Worm (Caenorhabditis elegans): ENCODE results near the gene srh-201.

The srh-201 gene

DNA sequence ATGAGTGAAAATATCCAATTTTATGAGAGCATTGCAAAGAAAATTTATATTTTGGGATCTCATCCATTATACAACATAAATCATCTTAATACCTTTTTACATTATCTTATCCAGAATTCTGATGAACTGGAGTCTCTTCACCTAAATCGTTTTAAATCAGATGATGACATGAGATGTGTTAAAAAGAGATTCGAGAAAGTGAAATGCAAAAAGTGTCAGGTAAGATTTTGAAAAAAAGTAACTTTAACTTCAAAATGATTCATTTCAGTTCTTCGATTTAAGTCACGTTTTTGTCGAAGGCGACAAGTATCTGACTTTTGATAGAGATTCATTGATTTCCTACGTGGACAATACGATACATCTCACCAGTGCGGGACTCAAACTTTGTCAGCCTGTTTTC, 5.2 kb upstream of the srh-201 start:
- TF ChIP-seq tbx-8 (GFP tag; optimal IDR thresholded peaks at IDR 0.05) (no peak), drap-1 (GFP tag; optimal IDR thresholded peaks at IDR 0.05) (no peak), flh-1 (GFP tag; optimal IDR thresholded peaks at IDR 0.05) (no peak), sem-2 (GFP tag; optimal IDR thresholded peaks at IDR 0.05) (no peak), ztf-11 (tag; optimal IDR thresholded peaks at IDR 0.05) (no peak), unc-120 (tag; optimal IDR thresholded peaks at IDR 0.05; ENCODE audit: poor library complexity, severe bottlenecking) (no peak), sptf-1 (tag; optimal IDR thresholded peaks at IDR 0.05) (no peak), lin-32 (GFP tag; optimal IDR thresholded peaks at IDR 0.05) (no peak)

DNA sequence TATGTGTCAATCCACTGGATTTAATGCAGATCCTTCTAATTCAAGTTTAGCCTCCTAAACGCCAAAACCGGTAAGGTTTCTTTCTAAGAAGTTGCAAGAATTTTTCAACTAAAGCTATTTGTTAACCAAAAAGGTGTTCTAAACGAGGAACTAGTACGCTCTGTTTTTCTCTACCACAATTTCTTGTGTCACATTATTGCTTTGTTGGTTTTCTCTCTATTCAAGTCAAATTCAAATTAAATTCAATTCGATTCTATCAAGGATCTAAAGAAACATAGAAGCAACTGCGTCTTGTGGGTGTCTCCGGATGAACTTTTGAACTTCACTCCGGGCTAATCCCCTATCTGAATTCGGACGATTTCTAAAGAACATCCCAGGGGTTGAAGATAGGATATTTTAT, 2.8 kb upstream of the srh-201 start, which contains the start of gene oac-40:
TSS of gene oac-40 (plus strand) at position 301 of the 400 bp plus-strand sequence.
- TF ChIP-seq unc-62 (GFP tag; optimal IDR thresholded peaks at IDR 0.05): no peak

- TF ChIP-seq ces-1 (GFP tag; optimal IDR thresholded peaks at IDR 0.05): no peak
- TF ChIP-seq mab-5 (tag; optimal IDR thresholded peaks at IDR 0.05): no peak
- TF ChIP-seq nhr-12 (tag; optimal IDR thresholded peaks at IDR 0.05): no peak
- no peak for TF ChIP-seq sptf-1 (tag; optimal IDR thresholded peaks at IDR 0.05)
- TF ChIP-seq blmp-1 (tag; optimal IDR thresholded peaks at IDR 0.05): no peak
- no peak for TF ChIP-seq mls-2 (tag; optimal IDR thresholded peaks at IDR 0.05)
- TF ChIP-seq hlh-1 (tag; optimal IDR thresholded peaks at IDR 0.05): no peak
- no peak for TF ChIP-seq flh-1 (GFP tag; optimal IDR thresholded peaks at IDR 0.05)
- TF ChIP-seq M03D4.4 (tag; optimal IDR thresholded peaks at IDR 0.05): no peak
- no peak for TF ChIP-seq ceh-83 (GFP tag; optimal IDR thresholded peaks at IDR 0.05)
- no peak for TF ChIP-seq drap-1 (GFP tag; optimal IDR thresholded peaks at IDR 0.05)
- TF ChIP-seq lin-32 (GFP tag; optimal IDR thresholded peaks at IDR 0.05): no peak
- no peak for TF ChIP-seq nhr-76 (tag; optimal IDR thresholded peaks at IDR 0.05)
- TF ChIP-seq unc-62 (GFP tag; optimal IDR thresholded peaks at IDR 0.05): no peak
- no peak for TF ChIP-seq tbx-8 (GFP tag; optimal IDR thresholded peaks at IDR 0.05)
- no peak for TF ChIP-seq nhr-28 (tag; optimal IDR thresholded peaks at IDR 0.05)
- TF ChIP-seq sem-2 (GFP tag; optimal IDR thresholded peaks at IDR 0.05): no peak
- TF ChIP-seq bed-3 (GFP tag; optimal IDR thresholded peaks at IDR 0.05): no peak
- no peak for TF ChIP-seq ceh-39 (tag; optimal IDR thresholded peaks at IDR 0.05)
These were observed 1.9 kb upstream of the srh-201 start, which contains the start of gene srt-18 for ce11 chrV:9015540-9015939. TSS of gene srt-18 (minus strand) at chrV:9015640.

DNA sequence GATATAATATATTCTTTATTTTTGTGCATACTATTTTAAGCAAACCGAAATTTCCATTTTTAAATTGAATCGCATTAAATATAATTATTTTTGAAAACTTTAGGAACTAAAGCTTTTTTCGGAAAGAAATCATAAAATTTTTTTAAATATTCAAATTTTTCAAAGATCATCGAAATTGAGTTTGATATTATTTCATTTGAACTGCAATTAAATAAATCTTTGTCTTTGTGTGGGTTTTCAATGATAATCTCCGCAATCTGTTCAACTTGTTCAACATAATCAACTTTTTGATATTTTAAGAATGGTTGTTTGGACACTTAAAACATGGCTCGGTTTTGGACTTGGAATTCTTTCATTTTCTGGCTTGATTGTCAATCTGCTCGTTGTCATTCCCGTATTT, 4.5 kb downstream of the srh-201 start, which contains the start of gene srx-2:
TSS of gene srx-2 (plus strand) at position 301 of the 400 bp plus-strand sequence.
- TF ChIP-seq bed-3 (GFP tag; optimal IDR thresholded peaks at IDR 0.05) (no peak), nhr-12 (tag; optimal IDR thresholded peaks at IDR 0.05) (no peak)

DNA sequence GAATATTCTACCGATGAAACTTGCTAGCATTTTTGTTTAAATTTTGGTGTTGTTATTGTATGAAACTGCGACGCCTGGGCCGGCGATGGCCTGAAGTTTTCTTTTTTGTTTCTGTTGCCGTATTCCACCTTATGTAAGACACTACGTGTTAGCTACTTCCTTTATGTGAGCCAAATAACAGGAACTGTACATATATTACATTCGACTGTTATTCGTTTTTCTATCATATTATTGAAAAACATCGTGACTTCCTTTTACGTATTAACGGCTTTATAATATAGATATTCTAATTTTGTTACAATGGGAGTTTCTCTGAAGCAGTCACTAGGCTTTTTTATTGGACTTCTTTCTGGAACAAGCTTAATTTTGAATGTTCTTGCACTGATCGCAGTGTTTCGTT, 8.4 kb downstream of the srh-201 start, which contains the start of gene srx-3:
TSS of gene srx-3 (plus strand) at position 301 of the 400 bp plus-strand sequence.
- no peak for TF ChIP-seq hlh-1 (tag; optimal IDR thresholded peaks at IDR 0.05)
- TF ChIP-seq ceh-43 (GFP tag; optimal IDR thresholded peaks at IDR 0.05): no peak
- TF ChIP-seq bed-3 (GFP tag; optimal IDR thresholded peaks at IDR 0.05): no peak
- no peak for TF ChIP-seq nhr-28 (tag; optimal IDR thresholded peaks at IDR 0.05)
- no peak for TF ChIP-seq snpc-4 (tag; optimal IDR thresholded peaks at IDR 0.05)
- no peak for TF ChIP-seq sptf-1 (tag; optimal IDR thresholded peaks at IDR 0.05)
- no peak for TF ChIP-seq M03D4.4 (tag; optimal IDR thresholded peaks at IDR 0.05)
- TF ChIP-seq ces-1 (GFP tag; optimal IDR thresholded peaks at IDR 0.05): no peak
- TF ChIP-seq tbx-8 (GFP tag; optimal IDR thresholded peaks at IDR 0.05): no peak
- no peak for TF ChIP-seq nhr-12 (tag; optimal IDR thresholded peaks at IDR 0.05)
- TF ChIP-seq drap-1 (GFP tag; optimal IDR thresholded peaks at IDR 0.05): no peak
- TF ChIP-seq mab-5 (tag; optimal IDR thresholded peaks at IDR 0.05): no peak
- no peak for TF ChIP-seq elt-1 (tag; optimal IDR thresholded peaks at IDR 0.05; ENCODE audit: borderline replicate concordance, insufficient read depth)
- TF ChIP-seq unc-39 (tag; optimal IDR thresholded peaks at IDR 0.05): no peak

ce11 chrV:9003291-9003690, 10.4 kb downstream of the srh-201 start, which contains the start of gene srx-1:
TSS of gene srx-1 (plus strand) at chrV:9003672.
- TF ChIP-seq hlh-1 (tag; optimal IDR thresholded peaks at IDR 0.05): no peak
- no peak for TF ChIP-seq sem-2 (GFP tag; optimal IDR thresholded peaks at IDR 0.05)
- TF ChIP-seq ces-1 (GFP tag; optimal IDR thresholded peaks at IDR 0.05): no peak
- TF ChIP-seq nhr-2 (tag; optimal IDR thresholded peaks at IDR 0.05): no peak
- TF ChIP-seq lin-32 (GFP tag; optimal IDR thresholded peaks at IDR 0.05): no peak

ce11 chrV:9001175-9001574, 12.5 kb downstream of the srh-201 start, which contains the start of gene F59E11.2:
TSS of gene F59E11.2 (plus strand) at chrV:9001475.
- TF ChIP-seq ham-2 (GFP tag; optimal IDR thresholded peaks at IDR 0.05) (no peak), lin-32 (GFP tag; optimal IDR thresholded peaks at IDR 0.05) (no peak), unc-39 (tag; optimal IDR thresholded peaks at IDR 0.05) (no peak), nhr-76 (tag; optimal IDR thresholded peaks at IDR 0.05) (no peak), nhr-12 (tag; optimal IDR thresholded peaks at IDR 0.05) (no peak), elt-3 (tag; optimal IDR thresholded peaks at IDR 0.05) (no peak), unc-62 (GFP tag; optimal IDR thresholded peaks at IDR 0.05) (no peak), zip-8 (tag; optimal IDR thresholded peaks at IDR 0.05) (no peak), blmp-1 (tag; optimal IDR thresholded peaks at IDR 0.05) (no peak), M03D4.4 (tag; optimal IDR thresholded peaks at IDR 0.05) (no peak), mls-2 (tag; optimal IDR thresholded peaks at IDR 0.05) (no peak), nhr-237 (tag; optimal IDR thresholded peaks at IDR 0.05) (no peak), lsy-2 (tag; optimal IDR thresholded peaks at IDR 0.05) (no peak), tbx-8 (GFP tag; optimal IDR thresholded peaks at IDR 0.05) (no peak), sem-2 (GFP tag; optimal IDR thresholded peaks at IDR 0.05) (no peak), snpc-4 (tag; optimal IDR thresholded peaks at IDR 0.05) (no peak), mep-1 (tag; optimal IDR thresholded peaks at IDR 0.05) (no peak), ztf-11 (tag; optimal IDR thresholded peaks at IDR 0.05) (no peak)
